Worm (Caenorhabditis elegans): ENCODE data around the gene ZK809.1.

- TF ChIP-seq lin-14 (GFP tag; optimal IDR thresholded peaks at IDR 0.05): no peak
- TF ChIP-seq ztf-11 (tag; optimal IDR thresholded peaks at IDR 0.05): no peak
- TF ChIP-seq lin-39 (tag; optimal IDR thresholded peaks at IDR 0.05): no peak
- TF ChIP-seq snpc-4 (tag; optimal IDR thresholded peaks at IDR 0.05): no peak
- TF ChIP-seq nhr-77 (tag; optimal IDR thresholded peaks at IDR 0.05): no peak
- TF ChIP-seq alr-1 (tag; optimal IDR thresholded peaks at IDR 0.05; ENCODE audit: borderline replicate concordance): no peak
- TF ChIP-seq unc-62 (GFP tag; optimal IDR thresholded peaks at IDR 0.05): no peak
- no peak for TF ChIP-seq hpl-2 (GFP tag; optimal IDR thresholded peaks at IDR 0.05)
Observed at ce11 chrIV:11691524-11691923, 49.6 kb downstream of the ZK809.1 start.

Measured in whole organism, L1 larva.